Fruit fly (Drosophila melanogaster): ENCODE data around the gene bel.

Gene bel

DNA sequence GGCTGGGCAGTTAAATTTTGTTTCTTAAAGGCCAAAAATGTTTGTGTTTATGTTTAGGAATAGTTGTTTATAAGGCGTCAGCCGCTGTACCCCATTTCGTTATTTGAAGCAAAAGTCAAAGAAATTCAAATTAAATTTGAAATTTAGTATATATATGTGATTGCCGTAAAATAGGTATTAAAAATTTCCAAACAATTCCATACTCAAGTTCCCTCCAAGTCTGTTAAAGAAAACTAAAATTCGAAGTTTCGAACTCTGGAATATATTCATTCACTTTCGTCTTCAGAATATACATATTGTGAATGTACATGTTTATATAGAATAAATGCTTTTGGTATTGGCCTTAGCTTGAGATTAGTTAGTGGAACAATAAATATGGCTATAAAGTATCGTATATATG, at the start of gene bel:
Gene bel, minus strand, starts transcription at position 101 of the 400 bp plus-strand sequence.
- TF ChIP-seq toe (GFP tag; optimal IDR thresholded peaks at IDR 0.05) (no peak), kay (GFP tag; ENCODE audit: borderline replicate concordance) (peak; percentile 61)

DNA sequence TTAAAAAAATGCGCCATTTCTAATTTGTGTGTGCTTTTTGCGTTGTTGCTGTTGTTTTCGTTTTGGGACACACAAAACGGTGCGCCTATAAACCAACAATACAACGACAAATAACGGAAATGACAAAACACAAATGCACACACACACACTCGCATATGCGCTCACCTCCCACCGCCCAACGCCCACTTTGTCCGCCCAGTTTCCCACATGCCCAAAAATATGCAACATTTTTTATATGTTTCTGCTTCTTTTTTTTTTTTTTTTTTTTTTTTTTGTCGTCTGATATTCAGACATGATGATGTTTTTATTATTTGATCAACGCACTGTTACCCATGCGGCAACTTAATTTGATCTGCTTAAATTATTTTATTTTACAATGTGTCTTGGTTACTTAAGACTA, 46.6 kb upstream of the bel start:
- TF ChIP-seq CG33017 (tag; optimal IDR thresholded peaks at IDR 0.05) = no peak

DNA sequence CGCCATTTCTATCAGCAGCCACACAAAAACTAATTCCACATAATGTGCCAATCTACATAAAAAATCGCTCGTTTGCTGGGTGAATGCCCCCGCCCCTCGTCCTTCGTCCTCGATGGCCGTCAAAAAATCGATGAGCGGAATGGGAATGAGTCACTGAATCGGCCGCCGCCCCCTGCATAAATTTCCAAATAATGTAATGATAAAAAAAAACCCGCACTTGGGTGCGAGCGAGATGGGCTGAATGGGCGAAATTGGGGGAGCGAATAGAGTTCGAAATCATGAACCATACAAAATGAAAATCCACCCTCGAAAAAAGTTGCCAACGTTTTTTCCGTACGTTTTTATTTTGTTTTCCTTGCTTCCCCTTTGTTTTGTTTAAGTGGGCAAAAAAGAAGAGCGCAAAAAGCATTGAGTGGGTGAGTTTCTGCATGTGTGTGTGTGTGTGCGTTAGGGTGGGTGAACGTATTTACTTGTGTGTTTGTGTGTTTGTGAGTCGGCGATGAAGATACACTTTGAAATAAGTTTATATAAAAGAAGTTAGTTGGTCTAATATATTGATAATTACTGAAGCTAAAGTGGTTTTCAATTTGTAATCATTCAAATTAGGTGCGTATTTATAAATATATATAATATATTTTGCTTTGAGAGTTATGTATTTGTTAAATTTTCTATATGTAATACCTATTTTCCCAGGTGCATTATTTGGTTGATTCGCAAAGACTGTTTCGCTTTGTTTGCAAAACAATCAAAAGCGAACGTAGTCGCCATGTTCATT, 44.9 kb upstream of the bel start:
- no peak for TF ChIP-seq CG11617 (GFP tag; optimal IDR thresholded peaks at IDR 0.05)
- TF ChIP-seq CG7101 (tag; optimal IDR thresholded peaks at IDR 0.05) = no peak
- no peak for TF ChIP-seq tj (GFP tag; optimal IDR thresholded peaks at IDR 0.05)
- TF ChIP-seq CG5204 (GFP tag; optimal IDR thresholded peaks at IDR 0.05) = no peak
- TF ChIP-seq Mnt (GFP tag; optimal IDR thresholded peaks at IDR 0.05) = no peak

DNA sequence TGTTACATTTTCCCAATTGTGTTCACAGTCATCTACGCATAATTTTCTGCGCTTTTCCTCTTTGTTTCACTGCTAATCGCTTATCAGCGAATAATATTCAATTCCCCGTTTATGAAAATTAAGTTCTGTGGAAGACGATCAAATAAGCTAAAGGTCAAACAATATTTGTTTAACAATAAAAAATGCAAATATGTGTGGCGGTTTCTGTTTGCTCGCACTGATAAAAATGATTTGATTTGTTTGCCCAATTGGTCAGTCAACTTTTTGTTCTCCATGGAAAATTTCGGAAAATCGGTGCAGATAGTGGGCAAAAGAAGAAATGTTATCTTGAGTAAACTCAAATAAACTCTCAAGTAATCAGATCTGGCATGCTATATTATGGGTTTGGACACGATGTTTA, 44.1 kb upstream of the bel start:
- no peak for TF ChIP-seq tj (GFP tag; optimal IDR thresholded peaks at IDR 0.05)
- TF ChIP-seq ovo (GFP tag; optimal IDR thresholded peaks at IDR 0.05) = no peak
- no peak for TF ChIP-seq CG1620 (GFP tag; optimal IDR thresholded peaks at IDR 0.05)
- TF ChIP-seq cnc (optimal IDR thresholded peaks at IDR 0.05) = no peak
- no peak for TF ChIP-seq CG7101 (tag; optimal IDR thresholded peaks at IDR 0.05)

DNA sequence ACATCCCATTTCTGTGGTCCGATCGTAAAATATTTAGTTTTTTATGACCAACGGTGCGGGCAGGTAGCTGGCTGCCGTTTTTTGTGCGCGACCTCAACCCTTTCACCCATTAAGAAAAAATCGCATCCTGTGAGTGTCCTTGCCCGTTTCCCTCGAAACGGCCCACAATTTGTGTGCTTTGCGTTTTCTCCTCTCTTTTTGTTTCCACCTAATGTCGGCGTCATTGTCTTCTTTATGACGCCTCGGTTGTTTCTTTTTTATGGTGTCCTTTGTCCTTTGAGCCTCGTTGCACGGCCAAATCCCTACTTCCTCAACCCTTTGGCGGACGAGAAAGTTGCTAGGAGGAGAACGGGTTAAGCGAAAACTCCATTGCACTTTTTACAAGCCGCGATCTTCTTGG, 40.6 kb upstream of the bel start:
- no peak for TF ChIP-seq cnc (optimal IDR thresholded peaks at IDR 0.05)
- no peak for TF ChIP-seq CG7045 (GFP tag; optimal IDR thresholded peaks at IDR 0.05)
- no peak for TF ChIP-seq Crg-1 (GFP tag; optimal IDR thresholded peaks at IDR 0.05)
- no peak for TF ChIP-seq bab1 (GFP tag; optimal IDR thresholded peaks at IDR 0.05)
- TF ChIP-seq CG14711 (tag; optimal IDR thresholded peaks at IDR 0.05) = no peak
- no peak for TF ChIP-seq Hr96 (GFP tag; optimal IDR thresholded peaks at IDR 0.05)

DNA sequence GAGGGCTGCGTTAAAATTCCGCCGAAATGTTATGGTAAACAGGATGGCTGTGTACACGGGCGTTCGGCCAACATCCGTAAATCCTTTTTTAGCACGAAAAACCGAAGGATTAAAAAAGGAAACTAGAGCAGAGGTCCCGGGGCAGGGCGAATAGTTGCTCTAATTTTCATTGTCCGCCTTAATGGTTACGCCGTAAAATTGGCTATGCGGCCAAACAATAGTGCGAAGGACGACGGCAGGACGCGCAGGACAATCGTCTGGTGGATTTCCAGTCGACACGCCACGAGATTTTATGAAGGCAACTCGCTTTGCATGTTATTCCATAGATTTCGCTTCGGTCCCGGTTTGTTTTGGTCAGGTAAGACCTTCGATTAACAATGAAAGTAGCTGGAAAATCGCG, 40.1 kb upstream of the bel start:
- TF ChIP-seq cnc (optimal IDR thresholded peaks at IDR 0.05) (no peak), pad (GFP tag; optimal IDR thresholded peaks at IDR 0.05) (no peak), tj (GFP tag; optimal IDR thresholded peaks at IDR 0.05) (no peak), Clk (GFP tag; optimal IDR thresholded peaks at IDR 0.05) (no peak), cic (GFP tag; optimal IDR thresholded peaks at IDR 0.05) (no peak), CG5204 (GFP tag; optimal IDR thresholded peaks at IDR 0.05) (no peak), Mnt (GFP tag; optimal IDR thresholded peaks at IDR 0.05) (no peak), CG33017 (tag; optimal IDR thresholded peaks at IDR 0.05) (no peak), CG12768 (GFP tag; optimal IDR thresholded peaks at IDR 0.05) (no peak), CG7101 (tag; optimal IDR thresholded peaks at IDR 0.05) (no peak), Hr96 (GFP tag; optimal IDR thresholded peaks at IDR 0.05) (no peak), ovo (GFP tag; optimal IDR thresholded peaks at IDR 0.05) (no peak), toe (GFP tag; optimal IDR thresholded peaks at IDR 0.05) (no peak), CG1620 (GFP tag; optimal IDR thresholded peaks at IDR 0.05) (no peak)

DNA sequence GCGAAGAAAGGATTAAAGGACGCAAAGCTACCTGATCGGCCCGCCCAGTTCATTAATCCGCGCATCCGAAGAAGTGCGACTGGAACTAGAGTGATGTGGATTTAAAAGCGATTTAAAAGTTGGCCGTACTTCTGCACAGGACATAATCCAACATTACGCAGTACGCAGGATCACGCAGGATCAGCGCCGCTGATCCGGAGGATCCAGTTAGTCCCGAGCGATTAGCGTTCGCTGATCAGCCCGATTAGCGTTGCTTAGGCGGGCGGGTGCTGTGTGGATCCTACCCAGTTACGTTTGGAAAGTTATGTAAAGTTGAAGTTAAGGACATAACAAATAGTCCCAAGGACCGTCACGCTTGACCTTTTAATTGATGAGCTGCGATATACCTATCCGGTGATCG, 38.7 kb upstream of the bel start:
- TF ChIP-seq CG1620 (GFP tag; optimal IDR thresholded peaks at IDR 0.05) = no peak
- TF ChIP-seq bab1 (GFP tag; optimal IDR thresholded peaks at IDR 0.05) = no peak
- TF ChIP-seq Mnt (GFP tag; optimal IDR thresholded peaks at IDR 0.05) = no peak
- TF ChIP-seq CG7045 (GFP tag; optimal IDR thresholded peaks at IDR 0.05) = no peak
- no peak for TF ChIP-seq Crg-1 (GFP tag; optimal IDR thresholded peaks at IDR 0.05)
- TF ChIP-seq toe (GFP tag; optimal IDR thresholded peaks at IDR 0.05) = no peak
- no peak for TF ChIP-seq kay (GFP tag; ENCODE audit: borderline replicate concordance)
- no peak for TF ChIP-seq Clk (GFP tag; optimal IDR thresholded peaks at IDR 0.05)
- no peak for TF ChIP-seq CG7101 (tag; optimal IDR thresholded peaks at IDR 0.05)
- TF ChIP-seq CG12768 (GFP tag; optimal IDR thresholded peaks at IDR 0.05) = no peak

DNA sequence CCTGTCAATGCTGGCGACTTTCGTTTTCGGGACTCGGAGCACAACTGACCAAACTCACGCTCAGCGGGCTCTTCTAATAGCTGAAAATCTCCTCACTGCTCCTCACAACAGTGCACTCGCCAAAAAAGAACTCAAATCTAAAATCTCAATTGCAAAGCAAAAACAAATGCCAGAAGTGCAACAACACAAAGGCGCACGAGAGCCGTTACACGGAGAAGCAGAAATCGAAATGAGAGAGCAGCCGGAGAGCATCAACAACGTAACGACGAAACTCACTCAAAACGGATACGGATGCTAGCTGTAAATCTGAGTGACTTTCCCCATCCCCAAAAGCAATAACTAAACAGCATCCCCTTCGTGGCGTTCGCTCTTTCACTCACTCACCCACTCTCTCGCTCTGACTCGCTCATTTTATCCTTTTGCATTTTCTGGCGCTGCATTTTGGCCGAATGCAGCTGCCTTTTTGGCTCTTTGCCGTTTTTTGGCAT, 37.3 kb upstream of the bel start, which contains the start of gene hb:
Gene hb, minus strand, starts transcription at position 51 of the 488 bp plus-strand sequence.
- TF ChIP-seq ovo (GFP tag; optimal IDR thresholded peaks at IDR 0.05) (peak; percentile 4), CG33017 (tag; optimal IDR thresholded peaks at IDR 0.05) (no peak), Hr96 (GFP tag; optimal IDR thresholded peaks at IDR 0.05) (no peak), CG7101 (tag; optimal IDR thresholded peaks at IDR 0.05) (no peak), Clk (GFP tag; optimal IDR thresholded peaks at IDR 0.05) (no peak), tj (GFP tag; optimal IDR thresholded peaks at IDR 0.05) (no peak), cic (GFP tag; optimal IDR thresholded peaks at IDR 0.05) (no peak), pad (GFP tag; optimal IDR thresholded peaks at IDR 0.05) (peak; percentile 98), kay (GFP tag; ENCODE audit: borderline replicate concordance) (no peak), bab1 (GFP tag; optimal IDR thresholded peaks at IDR 0.05) (no peak), Mnt (GFP tag; optimal IDR thresholded peaks at IDR 0.05) (no peak), CG12768 (GFP tag; optimal IDR thresholded peaks at IDR 0.05) (no peak), CG5204 (GFP tag; optimal IDR thresholded peaks at IDR 0.05) (no peak), toe (GFP tag; optimal IDR thresholded peaks at IDR 0.05) (no peak), CG14711 (tag; optimal IDR thresholded peaks at IDR 0.05) (no peak), Crg-1 (GFP tag; optimal IDR thresholded peaks at IDR 0.05) (no peak)

Data from whole organism, adult.